Fruit fly (Drosophila melanogaster): ENCODE data around the gene RpS10a.

The RpS10a gene

dm6 chr3R:27656686-27657535 is 4.4 kb downstream of the RpS10a start, which contains the start of gene tau (continued):
- TF ChIP-seq Oli (tag; optimal IDR thresholded peaks at IDR 0.05): no peak
- no peak for TF ChIP-seq Sry-δ (GFP tag; optimal IDR thresholded peaks at IDR 0.05)
- TF ChIP-seq CG9609 (GFP tag; optimal IDR thresholded peaks at IDR 0.05): no peak
- peak; percentile 65 for TF ChIP-seq abd-A (tag; optimal IDR thresholded peaks at IDR 0.05)
- no peak for TF ChIP-seq BtbVII (GFP tag; optimal IDR thresholded peaks at IDR 0.05)
- no peak for TF ChIP-seq CG2116 (GFP tag; optimal IDR thresholded peaks at IDR 0.05)
- no peak for TF ChIP-seq H15 (GFP tag; IDR thresholded peaks at IDR 0.05)
- no peak for TF ChIP-seq Hr39 (optimal IDR thresholded peaks at IDR 0.05)
- 0 out of 2 replicates have a peak, but pooled peaks have one; percentile 11 for TF ChIP-seq MBD-R2 (GFP tag; IDR thresholded peaks at IDR 0.05)
- no peak for TF ChIP-seq NFAT (GFP tag; IDR thresholded peaks at IDR 0.05)
- TF ChIP-seq fu2 (GFP tag; optimal IDR thresholded peaks at IDR 0.05): no peak
- TF ChIP-seq Hand (GFP tag; optimal IDR thresholded peaks at IDR 0.05): no peak
- no peak for TF ChIP-seq CG6813 (GFP tag; optimal IDR thresholded peaks at IDR 0.05)
- peak; percentile 1 for TF ChIP-seq pzg (GFP tag; optimal IDR thresholded peaks at IDR 0.05)
- TF ChIP-seq bigmax (GFP tag; optimal IDR thresholded peaks at IDR 0.05): no peak
- no peak for TF ChIP-seq dpn (GFP tag; optimal IDR thresholded peaks at IDR 0.05)
- TF ChIP-seq CG13775 (GFP tag; optimal IDR thresholded peaks at IDR 0.05): no peak
- no peak; the same call in 1 of the 2 replicates for TF ChIP-seq Rfx (GFP tag; IDR thresholded peaks at IDR 0.05)
- TF ChIP-seq aop (GFP tag; IDR thresholded peaks at IDR 0.05): no peak
- no peak for TF ChIP-seq Hey (tag; optimal IDR thresholded peaks at IDR 0.05)
- TF ChIP-seq Dad (GFP tag; optimal IDR thresholded peaks at IDR 0.05): no peak
- TF ChIP-seq Dp (GFP tag; optimal IDR thresholded peaks at IDR 0.05): peak; percentile 12
- no peak for TF ChIP-seq wek (GFP tag; optimal IDR thresholded peaks at IDR 0.05)
- no peak for TF ChIP-seq hth (optimal IDR thresholded peaks at IDR 0.05)
- no peak for TF ChIP-seq croc (GFP tag; conservative IDR thresholded peaks at IDR 0.05)

dm6 chr3R:27660127-27660579 is 7.6 kb downstream of the RpS10a start, which contains the start of gene Mlc1:
Mlc1 (minus strand) TSS chr3R:27660177.
- TF ChIP-seq Dbx (GFP tag; IDR thresholded peaks at IDR 0.05) (no peak), klu (GFP tag; IDR thresholded peaks at IDR 0.05) (no peak), zen2 (GFP tag; IDR thresholded peaks at IDR 0.05; ENCODE audit: partially characterized antibody) (no peak), Deaf1 (tag; optimal IDR thresholded peaks at IDR 0.05) (peak; percentile 36), CG10209 (GFP tag; optimal IDR thresholded peaks at IDR 0.05) (no peak), Trl (optimal IDR thresholded peaks at IDR 0.05) (peak; percentile 22 to 53), Trl (GFP tag; optimal IDR thresholded peaks at IDR 0.05) (no peak), sens (GFP tag) (peak; percentile 1), CG33557 (GFP tag; optimal IDR thresholded peaks at IDR 0.05) (no peak), cg (GFP tag; optimal IDR thresholded peaks at IDR 0.05) (peak; percentile 50), Med (GFP tag) (peak; percentile 63), sd (tag; optimal IDR thresholded peaks at IDR 0.05) (peak; percentile 89), CG1233 (GFP tag; optimal IDR thresholded peaks at IDR 0.05) (no peak), CG10543 (GFP tag; optimal IDR thresholded peaks at IDR 0.05) (peak; percentile 29), usp (GFP tag; optimal IDR thresholded peaks at IDR 0.05) (no peak), chn (GFP tag; optimal IDR thresholded peaks at IDR 0.05) (no peak), repo (GFP tag; optimal IDR thresholded peaks at IDR 0.05) (no peak), CG12769 (tag; optimal IDR thresholded peaks at IDR 0.05) (peak; percentile 10), CG7839 (tag; optimal IDR thresholded peaks at IDR 0.05) (no peak)
